Fruit fly (Drosophila melanogaster) whole organism, prepupa: ENCODE measurements around the gene CG34171.

Experiments used
- Blimp-1 ChIP-seq: fragments of 200-800 bp; sonication (Bioruptor generic); optimal IDR thresholded peaks from 3 replicates; lab custom pipeline; 2017; ENCODE audit warnings: missing biosample characterization, missing genetic modification characterization, mild to moderate bottlenecking, moderate library complexity, missing genetic modification reagents
- CG10631 ChIP-seq: fragments of 200-800 bp; sonication (Bioruptor generic); optimal IDR thresholded peaks from 2 replicates; lab custom pipeline; 2016; ENCODE audit warnings: missing biosample characterization, missing genetic modification characterization
- CG10669 ChIP-seq: fragments of 200-800 bp; sonication (Bioruptor generic); optimal IDR thresholded peaks from 3 replicates; lab custom pipeline; 2018; ENCODE audit warnings: missing biosample characterization, mild to moderate bottlenecking, missing genetic modification characterization, moderate library complexity
- CG11294 ChIP-seq: fragments of 200-800 bp; sonication (Bioruptor generic); IDR thresholded peaks from 2 replicates; pipeline ENCODE4 v1.3.6; 2022; ENCODE audit warnings: missing biosample characterization, missing genetic modification characterization
- CG11762 ChIP-seq: fragments of 200-800 bp; sonication (Bioruptor generic); optimal IDR thresholded peaks from 3 replicates; lab custom pipeline; 2016; ENCODE audit warnings: missing biosample characterization, missing genetic modification characterization; ENCODE audit not compliant: insufficient read depth
- CG11902 ChIP-seq: fragments of 200-800 bp; sonication (Bioruptor generic); optimal IDR thresholded peaks from 3 replicates; lab custom pipeline; 2016; ENCODE audit warnings: missing biosample characterization, missing genetic modification characterization
- CG15336 ChIP-seq: fragments of 200-800 bp; sonication (Bioruptor generic); IDR thresholded peaks from 2 replicates; pipeline ENCODE4 v1.3.6; 2022; ENCODE audit warnings: missing biosample characterization, missing genetic modification characterization
- CG1621 ChIP-seq: fragments of 200-800 bp; sonication (Bioruptor generic); optimal IDR thresholded peaks from 3 replicates; lab custom pipeline; 2018; ENCODE audit warnings: missing biosample characterization, mild to moderate bottlenecking, missing genetic modification characterization
- CG16779 ChIP-seq: fragments of 200-800 bp; sonication (Bioruptor generic); optimal IDR thresholded peaks from 3 replicates; lab custom pipeline; 2017; ENCODE audit warnings: missing biosample characterization, mild to moderate bottlenecking, missing genetic modification characterization
- CG3032 ChIP-seq: fragments of 200-800 bp; optimal IDR thresholded peaks from 2 replicates; lab custom pipeline; 2019; ENCODE audit warnings: missing biosample characterization, mild to moderate bottlenecking, missing genetic modification characterization, moderate library complexity
- CG31627 ChIP-seq: fragments of 200-800 bp; sonication (Bioruptor generic); optimal IDR thresholded peaks from 3 replicates; lab custom pipeline; 2016; ENCODE audit warnings: missing biosample characterization, missing genetic modification characterization
- CG32006 ChIP-seq: fragments of 200-800 bp; sonication (Bioruptor generic); optimal IDR thresholded peaks from 3 replicates; lab custom pipeline; 2017; ENCODE audit warnings: missing biosample characterization, mild to moderate bottlenecking, missing genetic modification characterization
- CG34406 ChIP-seq: fragments of 200-800 bp; sonication (Bioruptor generic); optimal IDR thresholded peaks from 3 replicates; lab custom pipeline; 2016; ENCODE audit warnings: missing biosample characterization, missing genetic modification characterization
- CG4318 ChIP-seq: fragments of 200-800 bp; sonication (Bioruptor generic); optimal IDR thresholded peaks from 3 replicates; lab custom pipeline; 2017; ENCODE audit warnings: missing biosample characterization, mild to moderate bottlenecking, missing genetic modification characterization
- CG6163 ChIP-seq: fragments of 200-800 bp; sonication (Bioruptor generic); IDR thresholded peaks from 3 replicates; pipeline ENCODE4 v1.3.6; 2022; ENCODE audit warnings: missing biosample characterization, missing genetic modification characterization
- CG6276 ChIP-seq: fragments of 200-800 bp; sonication (Bioruptor generic); optimal IDR thresholded peaks from 2 replicates; lab custom pipeline; 2017; ENCODE audit warnings: missing biosample characterization, mild to moderate bottlenecking, missing genetic modification characterization
- CG6792 ChIP-seq: fragments of 200-800 bp; sonication (Bioruptor generic); optimal IDR thresholded peaks from 3 replicates; lab custom pipeline; 2016; ENCODE audit warnings: missing biosample characterization, missing genetic modification characterization
- CG6808 ChIP-seq: fragments of 200-800 bp; sonication (Bioruptor generic); optimal IDR thresholded peaks from 3 replicates; lab custom pipeline; 2017; ENCODE audit warnings: missing biosample characterization, missing genetic modification characterization, mild to moderate bottlenecking, moderate library complexity, missing genetic modification reagents
- CG7368 ChIP-seq: fragments of 200-800 bp; sonication (Bioruptor generic); optimal IDR thresholded peaks from 3 replicates; lab custom pipeline; 2016; ENCODE audit warnings: missing biosample characterization, missing genetic modification characterization
- CG8119 ChIP-seq: fragments of 200-800 bp; sonication (Bioruptor generic); IDR thresholded peaks from 3 replicates; pipeline ENCODE4 v1.3.6; 2022; ENCODE audit warnings: missing biosample characterization, missing genetic modification characterization
- CG8319 ChIP-seq: fragments of 200-800 bp; sonication (Bioruptor generic); optimal IDR thresholded peaks from 3 replicates; lab custom pipeline; 2016; ENCODE audit warnings: missing biosample characterization, missing genetic modification characterization
- CG9139 ChIP-seq: fragments of 200-800 bp; sonication (Bioruptor generic); optimal IDR thresholded peaks from 3 replicates; lab custom pipeline; 2017; ENCODE audit warnings: missing biosample characterization, mild to moderate bottlenecking, missing genetic modification characterization
- Eip78C ChIP-seq: fragments of 200-800 bp; sonication (Bioruptor generic); peaks from one replicate; lab custom pipeline; 2016; ENCODE audit warnings: missing biosample characterization, missing genetic modification characterization
- Eip93F ChIP-seq: fragments of 200-800 bp; sonication (Bioruptor generic); optimal IDR thresholded peaks from 2 replicates; lab custom pipeline; 2016; ENCODE audit warnings: missing biosample characterization, mild to moderate bottlenecking, missing genetic modification characterization
- Ets96B ChIP-seq: fragments of 200-800 bp; optimal IDR thresholded peaks from 2 replicates; lab custom pipeline; 2019; ENCODE audit warnings: missing biosample characterization, mild to moderate bottlenecking, missing genetic modification characterization, moderate library complexity
- Gug ChIP-seq: fragments of 200-800 bp; sonication (Bioruptor generic); IDR thresholded peaks from 2 replicates; pipeline ENCODE4 v1.3.6; 2022; ENCODE audit warnings: missing biosample characterization, missing genetic modification characterization
- Hr39 ChIP-seq: fragments of 200-800 bp; sonication (Bioruptor generic); optimal IDR thresholded peaks from 2 replicates; lab custom pipeline; 2016; ENCODE audit warnings: missing biosample characterization, missing genetic modification characterization
- Hr4 ChIP-seq: fragments of 200-800 bp; sonication (Bioruptor generic); optimal IDR thresholded peaks from 3 replicates; lab custom pipeline; 2016; ENCODE audit warnings: missing biosample characterization, missing genetic modification characterization
- Lpt ChIP-seq: fragments of 200-800 bp; sonication (Bioruptor generic); optimal IDR thresholded peaks from 3 replicates; lab custom pipeline; 2016; ENCODE audit warnings: missing biosample characterization, missing genetic modification characterization
- Met ChIP-seq: fragments of 200-800 bp; sonication (Bioruptor generic); optimal IDR thresholded peaks from 3 replicates; lab custom pipeline; 2016; ENCODE audit warnings: missing biosample characterization, missing genetic modification characterization
- OdsH ChIP-seq: fragments of 200-800 bp; sonication (Bioruptor generic); optimal IDR thresholded peaks from 3 replicates; lab custom pipeline; 2016; ENCODE audit warnings: missing biosample characterization, missing genetic modification characterization
- Smox ChIP-seq: fragments of 200-800 bp; sonication (Bioruptor generic); optimal IDR thresholded peaks from 3 replicates; lab custom pipeline; 2016; ENCODE audit warnings: missing biosample characterization, missing genetic modification characterization
- Sox102F ChIP-seq: fragments of 200-800 bp; sonication (Bioruptor generic); optimal IDR thresholded peaks from 2 replicates; lab custom pipeline; 2016; ENCODE audit warnings: missing biosample characterization, mild to moderate bottlenecking, missing genetic modification characterization
- Sox14 ChIP-seq: fragments of 200-800 bp; sonication (Bioruptor generic); optimal IDR thresholded peaks from 3 replicates; lab custom pipeline; 2016; ENCODE audit warnings: missing biosample characterization, missing genetic modification characterization
- cyc ChIP-seq: fragments of 200-800 bp; sonication (Bioruptor generic); optimal IDR thresholded peaks from 3 replicates; lab custom pipeline; 2016; ENCODE audit warnings: missing biosample characterization, missing genetic modification characterization
- dac ChIP-seq: fragments of 200-800 bp; sonication (Bioruptor generic); optimal IDR thresholded peaks from 2 replicates; lab custom pipeline; 2017; ENCODE audit warnings: missing biosample characterization, mild to moderate bottlenecking, missing genetic modification characterization
- dsx ChIP-seq: fragments of 200-800 bp; optimal IDR thresholded peaks from 3 replicates; lab custom pipeline; 2019; ENCODE audit warnings: missing biosample characterization, mild to moderate bottlenecking, missing genetic modification characterization, moderate library complexity; ENCODE audit not compliant: poor library complexity, severe bottlenecking
- eg ChIP-seq: fragments of 200-800 bp; sonication (Bioruptor generic); IDR thresholded peaks from 3 replicates; pipeline ENCODE4 v1.3.6; 2022; ENCODE audit warnings: missing biosample characterization, missing genetic modification characterization
- fd59A ChIP-seq: fragments of 200-800 bp; sonication (Bioruptor generic); optimal IDR thresholded peaks from 2 replicates; lab custom pipeline; 2017; ENCODE audit warnings: missing biosample characterization, mild to moderate bottlenecking, missing genetic modification characterization, missing genetic modification reagents
- fd85E ChIP-seq: fragments of 200-800 bp; sonication (Bioruptor generic); optimal IDR thresholded peaks from 3 replicates; lab custom pipeline; 2016; ENCODE audit warnings: missing biosample characterization, missing genetic modification characterization
- fkh ChIP-seq: fragments of 200-800 bp; sonication (Bioruptor generic); optimal IDR thresholded peaks from 3 replicates; lab custom pipeline; 2017; ENCODE audit warnings: missing biosample characterization, mild to moderate bottlenecking, missing genetic modification characterization, moderate library complexity
- lz ChIP-seq: fragments of 200-800 bp; sonication (Bioruptor generic); optimal IDR thresholded peaks from 3 replicates; lab custom pipeline; 2016; ENCODE audit warnings: missing biosample characterization, missing genetic modification characterization
- net ChIP-seq: fragments of 200-800 bp; sonication (Bioruptor generic); optimal IDR thresholded peaks from 3 replicates; lab custom pipeline; 2016; ENCODE audit warnings: missing biosample characterization, missing genetic modification characterization
- spab ChIP-seq: fragments of 200-800 bp; sonication (Bioruptor generic); optimal IDR thresholded peaks from 2 replicates; lab custom pipeline; 2017; ENCODE audit warnings: missing biosample characterization, mild to moderate bottlenecking, missing genetic modification characterization, missing genetic modification reagents
- ss ChIP-seq, 2 experiments: fragments of 200-800 bp; sonication (Bioruptor generic); optimal IDR thresholded peaks; 2 replicates in 1 of 2; 3 replicates in 1 of 2; lab custom pipeline; 2017 to 2018; ENCODE audit warnings: mild to moderate bottlenecking in 2 of 2, missing biosample characterization in 2 of 2, missing genetic modification characterization in 2 of 2, moderate library complexity in 1 of 2
- topi ChIP-seq: fragments of 200-800 bp; sonication (Bioruptor generic); optimal IDR thresholded peaks from 3 replicates; lab custom pipeline; 2016; ENCODE audit warnings: missing biosample characterization, missing genetic modification characterization
- vri ChIP-seq: fragments of 200-800 bp; sonication (Bioruptor generic); optimal IDR thresholded peaks from 3 replicates; lab custom pipeline; 2016; ENCODE audit warnings: missing biosample characterization, mild to moderate bottlenecking, missing genetic modification characterization

Gene CG34171

DNA sequence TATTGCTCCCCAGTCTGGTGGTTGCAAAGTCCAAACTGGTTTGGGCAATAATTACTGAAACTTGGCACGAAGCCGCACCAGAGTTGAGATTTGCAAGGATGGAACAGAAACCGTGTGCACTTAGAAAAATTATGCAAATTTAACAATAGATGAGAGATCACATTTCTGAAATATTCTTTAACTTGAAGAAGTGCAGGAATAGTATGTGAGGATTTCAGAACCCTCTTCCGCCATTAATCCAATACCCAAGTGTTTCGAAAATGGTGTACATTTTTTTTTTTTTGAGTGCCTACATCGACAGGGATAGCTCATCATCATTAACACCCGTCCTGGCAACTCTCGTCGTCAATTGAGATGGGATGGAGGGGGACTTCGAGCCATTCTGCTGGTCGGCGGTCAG is 6.3 kb upstream of the CG34171 start (continued):
- TF ChIP-seq CG11762 (GFP tag; lab: Kevin White, UChicago): peak; percentile 59
- TF ChIP-seq Blimp-1 (GFP tag; lab: Kevin White, UChicago): no peak
- peak; percentile 31 for TF ChIP-seq CG6276
- peak; percentile 24 for TF ChIP-seq topi (GFP tag; lab: Kevin White, UChicago)
- peak; percentile 57 for TF ChIP-seq Hr4 (GFP tag; lab: Kevin White, UChicago)
- TF ChIP-seq Smox (GFP tag; lab: Kevin White, UChicago): peak; percentile 36
- TF ChIP-seq fd85E (GFP tag; lab: Kevin White, UChicago): peak; percentile 11
- peak; percentile 41; the same call in 1 of the 3 replicates for TF ChIP-seq eg
- TF ChIP-seq CG34406 (GFP tag; lab: Kevin White, UChicago): peak; percentile 55
- TF ChIP-seq CG9139: peak; percentile 34
- peak; percentile 43 for TF ChIP-seq Lpt (GFP tag; lab: Kevin White, UChicago)
- peak; percentile 15 for TF ChIP-seq CG11902 (GFP tag; lab: Kevin White, UChicago)
- TF ChIP-seq CG7368 (GFP tag; lab: Kevin White, UChicago): peak; percentile 68
- peak; percentile 65 for TF ChIP-seq CG32006
- no peak for TF ChIP-seq fkh
- TF ChIP-seq CG15336 (GFP tag; lab: Robert Waterston, UW): peak; percentile 52
- peak; percentile 66 for TF ChIP-seq CG10631 (GFP tag; lab: Kevin White, UChicago)
- no peak for TF ChIP-seq dac (GFP tag; lab: Kevin White, UChicago)
- peak; percentile 52 for TF ChIP-seq dsx (GFP tag; lab: Kevin White, UChicago)
- no peak for TF ChIP-seq CG11294 (GFP tag; lab: Robert Waterston, UW)
- TF ChIP-seq Sox14 (GFP tag; lab: Kevin White, UChicago): peak; percentile 57
- peak; percentile 72 for TF ChIP-seq CG10669 (GFP tag; lab: Kevin White, UChicago)
- peak; percentile 51 for TF ChIP-seq Hr39 (GFP tag; lab: Kevin White, UChicago)
- no peak for TF ChIP-seq net (GFP tag; lab: Kevin White, UChicago)
- TF ChIP-seq Ets96B: peak; percentile 53
- no peak for TF ChIP-seq CG16779 (tag; lab: Kevin White, UChicago)
- TF ChIP-seq Sox102F (GFP tag; lab: Kevin White, UChicago): peak; percentile 64
- TF ChIP-seq Eip78C (GFP tag; lab: Kevin White, UChicago): peak; percentile 86
- peak; percentile 54; the same call in 2 of the 3 replicates for TF ChIP-seq CG6163
- peak; percentile 72 for TF ChIP-seq spab (GFP tag; lab: Kevin White, UChicago)
- TF ChIP-seq fd59A (GFP tag; lab: Kevin White, UChicago): peak; percentile 52
- peak; percentile 26 for TF ChIP-seq cyc (GFP tag; lab: Kevin White, UChicago)
- no peak for TF ChIP-seq Eip93F

DNA sequence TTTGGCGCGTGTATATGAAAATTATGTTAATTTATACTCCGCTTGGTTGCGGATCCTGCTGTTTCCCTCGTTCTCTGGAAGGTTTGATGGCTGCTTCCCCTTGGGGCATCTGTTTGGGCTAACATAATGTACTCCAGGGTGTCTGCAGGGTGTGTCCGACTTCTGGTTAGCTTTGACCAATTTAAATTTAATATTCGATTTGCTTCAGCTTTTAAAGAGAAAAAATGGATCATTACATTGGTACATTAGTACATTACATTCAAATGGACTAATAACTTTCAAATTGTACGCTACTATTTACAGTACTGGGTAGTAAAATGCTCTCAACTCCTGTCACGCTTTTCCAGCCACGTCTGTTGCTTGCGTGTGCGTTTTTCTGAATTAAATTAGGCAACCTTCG is 1.3 kb upstream of the CG34171 start:
- TF ChIP-seq CG8319 (GFP tag; lab: Kevin White, UChicago) (peak; percentile 7), fd85E (GFP tag; lab: Kevin White, UChicago) (no peak), Met (peak; percentile 57), CG3032 (tag; lab: Kevin White, UChicago) (peak; percentile 2), lz (GFP tag; lab: Kevin White, UChicago) (peak; percentile 59), ss (GFP tag; optimal IDR thresholded peaks at IDR 0.05; lab: Kevin White, UChicago) (peak in 1 of 2 experiments; percentile 43), dac (GFP tag; lab: Kevin White, UChicago) (no peak), CG11902 (GFP tag; lab: Kevin White, UChicago) (no peak), CG10669 (GFP tag; lab: Kevin White, UChicago) (peak; percentile 23), CG11294 (GFP tag; lab: Robert Waterston, UW) (no peak), CG1621 (tag; lab: Kevin White, UChicago) (no peak), spab (GFP tag; lab: Kevin White, UChicago) (no peak), CG6808 (GFP tag; lab: Kevin White, UChicago) (no peak), Lpt (GFP tag; lab: Kevin White, UChicago) (no peak), cyc (GFP tag; lab: Kevin White, UChicago) (peak; percentile 50), Sox102F (GFP tag; lab: Kevin White, UChicago) (peak; percentile 65), OdsH (GFP tag; lab: Kevin White, UChicago) (peak; percentile 11), CG8119 (GFP tag; lab: Robert Waterston, UW) (peak; percentile 40; the same call in 1 of the 3 replicates), CG9139 (no peak), CG6792 (GFP tag; lab: Kevin White, UChicago) (peak; percentile 22), CG4318 (GFP tag; lab: Kevin White, UChicago) (no peak), fkh (no peak), CG6276 (no peak), vri (GFP tag; lab: Kevin White, UChicago) (peak; percentile 49), CG34406 (GFP tag; lab: Kevin White, UChicago) (peak; percentile 23), CG11762 (GFP tag; lab: Kevin White, UChicago) (no peak), Hr4 (GFP tag; lab: Kevin White, UChicago) (peak; percentile 38), CG7368 (GFP tag; lab: Kevin White, UChicago) (no peak), fd59A (GFP tag; lab: Kevin White, UChicago) (no peak), Gug (GFP tag; lab: Robert Waterston, UW) (peak; percentile 38; the same call in 1 of the 2 replicates), CG31627 (GFP tag; lab: Kevin White, UChicago) (peak; percentile 66), Eip78C (GFP tag; lab: Kevin White, UChicago) (peak; percentile 77), Smox (GFP tag; lab: Kevin White, UChicago) (peak; percentile 54)
